Fruit fly (Drosophila melanogaster) whole organism, embryonic: Measurements from ENCODE around the gene CG14352.

Experiments
- Asciz ChIP-seq: fragments of 200-800 bp; sonication (Bioruptor generic); optimal IDR thresholded peaks from 2 replicates; lab custom pipeline; 2017; ENCODE audit warnings: missing biosample characterization, mild to moderate bottlenecking, missing genetic modification characterization, missing genetic modification reagents
- Atf6 ChIP-seq: fragments of 200-800 bp; sonication (Bioruptor generic); IDR thresholded peaks from 2 replicates; pipeline ENCODE4 v1.3.6; 2022; ENCODE audit warnings: missing biosample characterization, missing genetic modification characterization
- CG10321 ChIP-seq: fragments of 200-800 bp; sonication (Bioruptor generic); IDR thresholded peaks from 2 replicates; pipeline ENCODE4 v1.3.6; 2022; ENCODE audit warnings: missing biosample characterization, missing genetic modification characterization
- CG12391 ChIP-seq: fragments of 200-800 bp; sonication (Bioruptor generic); optimal IDR thresholded peaks from 3 replicates; lab custom pipeline; 2018; ENCODE audit warnings: missing biosample characterization, mild to moderate bottlenecking, missing genetic modification characterization, moderate library complexity
- CG14014 ChIP-seq: fragments of 200-800 bp; sonication (Bioruptor generic); IDR thresholded peaks from 2 replicates; pipeline ENCODE4 v1.3.6; 2022; ENCODE audit warnings: missing biosample characterization, missing genetic modification characterization
- CG14441 ChIP-seq: fragments of 200-800 bp; sonication (Bioruptor generic); IDR thresholded peaks from 2 replicates; pipeline ENCODE4 v1.3.6; 2022; ENCODE audit warnings: missing biosample characterization, missing genetic modification characterization
- CG1529 ChIP-seq: fragments of 200-800 bp; sonication (Bioruptor generic); optimal IDR thresholded peaks from 3 replicates; lab custom pipeline; 2018; ENCODE audit warnings: missing biosample characterization, missing genetic modification characterization
- CG15601 ChIP-seq: fragments of 200-800 bp; sonication (Bioruptor generic); optimal IDR thresholded peaks from 3 replicates; lab custom pipeline; 2019; ENCODE audit warnings: missing biosample characterization, mild to moderate bottlenecking, missing genetic modification characterization, moderate library complexity
- CG17912 ChIP-seq: fragments of 200-800 bp; sonication (Bioruptor generic); optimal IDR thresholded peaks from 2 replicates; lab custom pipeline; 2018; ENCODE audit warnings: missing biosample characterization, mild to moderate bottlenecking, missing genetic modification characterization
- CG18599 ChIP-seq: fragments of 200-800 bp; sonication (Bioruptor generic); optimal IDR thresholded peaks from 3 replicates; lab custom pipeline; 2017; ENCODE audit warnings: missing biosample characterization, missing genetic modification characterization, mild to moderate bottlenecking, moderate library complexity, missing genetic modification reagents
- CG33213 ChIP-seq: fragments of 200-800 bp; sonication (Bioruptor generic); optimal IDR thresholded peaks from 3 replicates; lab custom pipeline; 2016; ENCODE audit warnings: missing biosample characterization, missing genetic modification characterization
- CG3847 ChIP-seq: fragments of 200-800 bp; sonication (Bioruptor generic); IDR thresholded peaks from 2 replicates; pipeline ENCODE4 v1.3.6; 2022; ENCODE audit warnings: missing biosample characterization, missing genetic modification characterization
- CG4328 ChIP-seq: fragments of 200-800 bp; sonication (Bioruptor generic); optimal IDR thresholded peaks from 3 replicates; lab custom pipeline; 2017; ENCODE audit warnings: missing biosample characterization, missing genetic modification reagents, missing genetic modification characterization
- CG4820 ChIP-seq: fragments of 200-800 bp; sonication (Bioruptor generic); optimal IDR thresholded peaks from 3 replicates; lab custom pipeline; 2016; ENCODE audit warnings: missing biosample characterization, missing genetic modification characterization
- CG6689 ChIP-seq: fragments of 200-800 bp; sonication (Bioruptor generic); IDR thresholded peaks from 2 replicates; pipeline ENCODE4 v1.3.6; 2022; ENCODE audit warnings: missing biosample characterization, missing genetic modification characterization
- CG8478 ChIP-seq: fragments of >200 bp; optimal IDR thresholded peaks from 2 replicates; lab custom pipeline; 2018
- CoRest ChIP-seq: fragments of 200-800 bp; sonication (Bioruptor generic); optimal IDR thresholded peaks from 3 replicates; lab custom pipeline; 2018; ENCODE audit warnings: missing biosample characterization, mild to moderate bottlenecking, missing genetic modification characterization, moderate library complexity
- D19B ChIP-seq: fragments of 200-800 bp; sonication (Bioruptor generic); optimal IDR thresholded peaks from 2 replicates; lab custom pipeline; 2017; ENCODE audit warnings: missing biosample characterization, mild to moderate bottlenecking, missing genetic modification characterization
- Deaf1 ChIP-seq: fragments of 200-800 bp; optimal IDR thresholded peaks from 3 replicates; lab custom pipeline; 2019; ENCODE audit warnings: missing biosample characterization, mild to moderate bottlenecking, missing genetic modification characterization, moderate library complexity
- Doc3 ChIP-seq: fragments of 200-800 bp; sonication (Bioruptor generic); IDR thresholded peaks from 3 replicates; pipeline ENCODE4 v1.3.6; 2022; ENCODE audit warnings: missing biosample characterization, missing genetic modification characterization; ENCODE audit not compliant: partially characterized antibody
- Dp ChIP-seq: fragments of 200-800 bp; sonication (Bioruptor generic); optimal IDR thresholded peaks from 2 replicates; lab custom pipeline; 2018; ENCODE audit warnings: missing biosample characterization, mild to moderate bottlenecking, missing genetic modification characterization, moderate library complexity
- E2f2 ChIP-seq: fragments of 200-800 bp; sonication (Bioruptor generic); IDR thresholded peaks from 2 replicates; pipeline ENCODE4 v1.3.6; 2022; ENCODE audit warnings: missing biosample characterization, missing genetic modification characterization
- Hey ChIP-seq: fragments of 200-800 bp; sonication (Bioruptor generic); optimal IDR thresholded peaks from 3 replicates; lab custom pipeline; 2018; ENCODE audit warnings: missing biosample characterization, mild to moderate bottlenecking, missing genetic modification characterization
- HmgZ ChIP-seq: fragments of 200-800 bp; sonication (Bioruptor generic); optimal IDR thresholded peaks from 2 replicates; lab custom pipeline; 2018; ENCODE audit warnings: missing biosample characterization, mild to moderate bottlenecking, missing genetic modification characterization
- Hr51 ChIP-seq, 2 experiments: fragments of 200-800 bp; sonication (Bioruptor generic); optimal IDR thresholded peaks; 2 replicates in 1 of 2; 3 replicates in 1 of 2; lab custom pipeline; 2016 to 2018; ENCODE audit warnings: missing biosample characterization in 2 of 2, missing genetic modification characterization in 2 of 2, mild to moderate bottlenecking in 1 of 2, moderate library complexity in 1 of 2
- NK7.1 ChIP-seq: fragments of 200-800 bp; sonication (Bioruptor generic); optimal IDR thresholded peaks from 3 replicates; lab custom pipeline; 2016; ENCODE audit warnings: missing biosample characterization, missing genetic modification characterization
- NfI ChIP-seq: fragments of 200-800 bp; sonication (Bioruptor generic); optimal IDR thresholded peaks from 3 replicates; lab custom pipeline; 2018; ENCODE audit warnings: missing biosample characterization, mild to moderate bottlenecking, missing genetic modification characterization, moderate library complexity
- Opbp ChIP-seq: fragments of 200-800 bp; sonication (Bioruptor generic); IDR thresholded peaks from 3 replicates; pipeline ENCODE4 v1.3.6; 2022; ENCODE audit warnings: missing biosample characterization, missing genetic modification characterization; ENCODE audit not compliant: partially characterized antibody
- Side ChIP-seq: fragments of 200-800 bp; sonication (Bioruptor generic); optimal IDR thresholded peaks from 2 replicates; lab custom pipeline; 2016; ENCODE audit warnings: missing biosample characterization, missing genetic modification characterization
- ab ChIP-seq: fragments of 200-800 bp; sonication (Bioruptor generic); optimal IDR thresholded peaks from 2 replicates; lab custom pipeline; 2016; ENCODE audit warnings: missing biosample characterization, missing genetic modification characterization
- bcd ChIP-seq: fragments of 200-800 bp; sonication (Bioruptor generic); optimal IDR thresholded peaks from 2 replicates; lab custom pipeline; 2017; ENCODE audit warnings: missing biosample characterization, mild to moderate bottlenecking, missing genetic modification characterization
- chif ChIP-seq, 2 experiments: fragments of 200-800 bp; sonication (Bioruptor generic); optimal IDR thresholded peaks; 3 replicates each; lab custom pipeline; 2016; ENCODE audit warnings: missing biosample characterization in 2 of 2, missing genetic modification characterization in 2 of 2
- corto ChIP-seq: fragments of 200-800 bp; sonication (Bioruptor generic); optimal IDR thresholded peaks from 2 replicates; lab custom pipeline; 2016; ENCODE audit warnings: missing biosample characterization, mild to moderate bottlenecking, missing genetic modification characterization, moderate library complexity
- dati ChIP-seq: fragments of 200-800 bp; sonication (Bioruptor generic); IDR thresholded peaks from 2 replicates; pipeline ENCODE4 v1.3.6; 2022; ENCODE audit warnings: missing biosample characterization, missing genetic modification characterization
- dmrt11E ChIP-seq: fragments of 200-800 bp; sonication (Bioruptor generic); optimal IDR thresholded peaks from 3 replicates; lab custom pipeline; 2018; ENCODE audit warnings: missing biosample characterization, mild to moderate bottlenecking, missing genetic modification characterization, moderate library complexity
- emc ChIP-seq: fragments of 200-800 bp; sonication (Bioruptor generic); optimal IDR thresholded peaks from 2 replicates; lab custom pipeline; 2016; ENCODE audit warnings: missing biosample characterization, missing genetic modification characterization
- exex ChIP-seq: fragments of 200-800 bp; sonication (Bioruptor generic); optimal IDR thresholded peaks from 4 replicates; lab custom pipeline; 2018; ENCODE audit warnings: missing biosample characterization, mild to moderate bottlenecking, missing genetic modification characterization, moderate library complexity
- fru ChIP-seq: fragments of >200 bp; optimal IDR thresholded peaks from 2 replicates; lab custom pipeline; 2017
- grau ChIP-seq: fragments of 200-800 bp; optimal IDR thresholded peaks from 3 replicates; lab custom pipeline; 2019; ENCODE audit warnings: missing biosample characterization, mild to moderate bottlenecking, missing genetic modification characterization, moderate library complexity
- grn ChIP-seq: fragments of 200-800 bp; sonication (Bioruptor generic); optimal IDR thresholded peaks from 3 replicates; lab custom pipeline; 2017; ENCODE audit warnings: missing biosample characterization, missing genetic modification characterization
- gro ChIP-seq: fragments of 200-800 bp; sonication (Bioruptor generic); optimal IDR thresholded peaks from 2 replicates; lab custom pipeline; 2016; ENCODE audit warnings: missing biosample characterization, missing genetic modification characterization
- knrl ChIP-seq: fragments of 200-800 bp; sonication (Bioruptor generic); IDR thresholded peaks from 3 replicates; pipeline ENCODE4 v1.3.6; 2022; ENCODE audit warnings: missing biosample characterization, missing genetic modification characterization; ENCODE audit not compliant: partially characterized antibody
- lilli ChIP-seq: fragments of 200-800 bp; sonication (Bioruptor generic); optimal IDR thresholded peaks from 3 replicates; lab custom pipeline; 2016; ENCODE audit warnings: missing biosample characterization, missing genetic modification characterization
- nerfin-1 ChIP-seq: fragments of 200-800 bp; sonication (Bioruptor generic); optimal IDR thresholded peaks from 3 replicates; lab custom pipeline; 2019; ENCODE audit warnings: missing biosample characterization, mild to moderate bottlenecking, missing genetic modification characterization, moderate library complexity
- oc ChIP-seq: fragments of 200-800 bp; sonication (Bioruptor generic); optimal IDR thresholded peaks from 2 replicates; lab custom pipeline; 2018; ENCODE audit warnings: missing biosample characterization, mild to moderate bottlenecking, missing genetic modification characterization, moderate library complexity
- rib ChIP-seq: fragments of 200-800 bp; sonication (Bioruptor generic); IDR thresholded peaks from 2 replicates; pipeline ENCODE4 v1.3.6; 2022; ENCODE audit warnings: missing biosample characterization, missing genetic modification characterization
- scrt ChIP-seq: fragments of 200-800 bp; sonication (Bioruptor generic); optimal IDR thresholded peaks from 2 replicates; lab custom pipeline; 2018; ENCODE audit warnings: missing biosample characterization, mild to moderate bottlenecking, missing genetic modification characterization, moderate library complexity
- sr ChIP-seq: fragments of 200-800 bp; sonication (Bioruptor generic); IDR thresholded peaks from 3 replicates; pipeline ENCODE4 v1.3.6; 2022; ENCODE audit warnings: missing biosample characterization, missing genetic modification characterization
- trem ChIP-seq: fragments of 200-800 bp; optimal IDR thresholded peaks from 3 replicates; lab custom pipeline; 2019; ENCODE audit warnings: missing biosample characterization, mild to moderate bottlenecking, missing genetic modification characterization, moderate library complexity
- twi ChIP-seq: fragments of 200-800 bp; optimal IDR thresholded peaks from 2 replicates; lab custom pipeline; 2019; ENCODE audit warnings: missing biosample characterization, mild to moderate bottlenecking, missing genetic modification characterization, moderate library complexity
- wdn ChIP-seq: fragments of 200-800 bp; sonication (Bioruptor generic); IDR thresholded peaks from 2 replicates; pipeline ENCODE4 v1.3.6; 2022; ENCODE audit warnings: missing biosample characterization, missing genetic modification characterization
- zfh2 ChIP-seq: fragments of 200-800 bp; sonication (Bioruptor generic); optimal IDR thresholded peaks from 2 replicates; lab custom pipeline; 2016; ENCODE audit warnings: missing biosample characterization, missing genetic modification characterization

The CG14352 gene

dm6 chr2L:1636520-1636919 lies 25.3 kb downstream of the CG14352 start (continued):
- TF ChIP-seq Side (GFP tag; lab: Kevin White, UChicago), result no peak
- TF ChIP-seq CG18599 (GFP tag; lab: Kevin White, UChicago), result peak; percentile 41
- no peak for TF ChIP-seq Doc3
- peak; percentile 6 for TF ChIP-seq CG15601 (tag; lab: Kevin White, UChicago)
- no peak for TF ChIP-seq CG12391 (tag; lab: Kevin White, UChicago)
- peak; percentile 27 for TF ChIP-seq twi (tag; lab: Kevin White, UChicago)
- TF ChIP-seq Dp (GFP tag; lab: Kevin White, UChicago), result no peak
- TF ChIP-seq NfI, result no peak
- peak; percentile 59 for TF ChIP-seq CG10321 (GFP tag; lab: Robert Waterston, UW)
- TF ChIP-seq fru (lab: Kevin White, UChicago), result no peak
- TF ChIP-seq ab (GFP tag; lab: Kevin White, UChicago), result no peak
- TF ChIP-seq gro (GFP tag; lab: Kevin White, UChicago), result peak; percentile 18
- TF ChIP-seq HmgZ (tag; lab: Kevin White, UChicago), result peak; percentile 41
- no peak for TF ChIP-seq nerfin-1 (tag; lab: Kevin White, UChicago)
- TF ChIP-seq Deaf1 (tag; lab: Kevin White, UChicago), result peak; percentile 89
- TF ChIP-seq grn, result peak; percentile 69
- TF ChIP-seq exex (tag; lab: Kevin White, UChicago), result peak; percentile 77
- no peak for TF ChIP-seq sr
- TF ChIP-seq zfh2, result no peak
- no peak for TF ChIP-seq CG6689
- no peak for TF ChIP-seq CG3847 (GFP tag; lab: Robert Waterston, UW)
- no peak for TF ChIP-seq NK7.1 (GFP tag; lab: Kevin White, UChicago)
- TF ChIP-seq E2f2 (GFP tag; lab: Robert Waterston, UW), result 0 out of 2 replicates have a peak, but pooled peaks have one; percentile 9
- TF ChIP-seq Opbp, result no peak
- no peak for TF ChIP-seq corto (GFP tag; lab: Kevin White, UChicago)
- peak; percentile 37 for TF ChIP-seq scrt (GFP tag; lab: Kevin White, UChicago)
- TF ChIP-seq Hr51 (GFP tag; optimal IDR thresholded peaks at IDR 0.05; lab: Kevin White, UChicago), result no peak
- TF ChIP-seq CoRest (tag; lab: Kevin White, UChicago), result no peak
- TF ChIP-seq Atf6 (GFP tag; lab: Robert Waterston, UW), result peak; percentile 44; the same call in 1 of the 2 replicates
- no peak for TF ChIP-seq bcd (GFP tag; lab: Kevin White, UChicago)
- TF ChIP-seq rib (GFP tag; lab: Robert Waterston, UW), result peak; percentile 72
- no peak for TF ChIP-seq emc
- no peak for TF ChIP-seq D19B (GFP tag; lab: Kevin White, UChicago)
- peak; percentile 50 for TF ChIP-seq Hey (tag; lab: Kevin White, UChicago)
- TF ChIP-seq dmrt11E, result no peak
- TF ChIP-seq Asciz, result no peak
- TF ChIP-seq CG4820 (GFP tag; lab: Kevin White, UChicago), result no peak
- no peak for TF ChIP-seq trem (tag; lab: Kevin White, UChicago)
- TF ChIP-seq CG4328 (GFP tag; lab: Kevin White, UChicago), result no peak
- TF ChIP-seq CG33213, result no peak
- TF ChIP-seq dati (GFP tag; lab: Robert Waterston, UW), result no peak
- no peak for TF ChIP-seq knrl (GFP tag; lab: Robert Waterston, UW)
- no peak for TF ChIP-seq CG1529 (GFP tag; lab: Kevin White, UChicago)
- TF ChIP-seq grau (tag; lab: Kevin White, UChicago), result no peak
- no peak for TF ChIP-seq CG8478
- no peak for TF ChIP-seq oc (tag; lab: Kevin White, UChicago)
- no peak for TF ChIP-seq CG14014 (GFP tag; lab: Robert Waterston, UW)
- TF ChIP-seq chif (GFP tag; optimal IDR thresholded peaks at IDR 0.05; lab: Kevin White, UChicago), result no peak
- TF ChIP-seq lilli (GFP tag; lab: Kevin White, UChicago), result no peak
- TF ChIP-seq CG17912, result no peak
- peak; percentile 60 for TF ChIP-seq CG14441 (GFP tag; lab: Robert Waterston, UW)
- no peak for TF ChIP-seq wdn (GFP tag; lab: Robert Waterston, UW)
